Fruit fly (Drosophila melanogaster) whole organism, embryonic: ENCODE results near the gene CG31957.

ENCODE experiments used
- Atf3 ChIP-seq: fragments of 200-800 bp; sonication (Bioruptor generic); optimal IDR thresholded peaks from 3 replicates; lab custom pipeline; 2016; ENCODE audit warnings: missing biosample characterization, missing genetic modification characterization
- B-H1 ChIP-seq: fragments of 200-800 bp; sonication (Bioruptor generic); IDR thresholded peaks from 3 replicates; pipeline ENCODE4 v1.3.6; 2022; ENCODE audit warnings: missing biosample characterization, missing genetic modification characterization
- CG10274 ChIP-seq: fragments of 200-800 bp; sonication (Bioruptor generic); optimal IDR thresholded peaks from 3 replicates; lab custom pipeline; 2017; ENCODE audit warnings: missing biosample characterization, mild to moderate bottlenecking, missing genetic modification characterization
- CG10321 ChIP-seq: fragments of 200-800 bp; sonication (Bioruptor generic); IDR thresholded peaks from 2 replicates; pipeline ENCODE4 v1.3.6; 2022; ENCODE audit warnings: missing biosample characterization, missing genetic modification characterization
- CG10654 ChIP-seq: fragments of 200-800 bp; sonication (Bioruptor generic); optimal IDR thresholded peaks from 2 replicates; lab custom pipeline; 2016; ENCODE audit warnings: missing biosample characterization, missing genetic modification characterization
- CG12155 ChIP-seq: fragments of 200-800 bp; sonication (Bioruptor generic); optimal IDR thresholded peaks from 3 replicates; lab custom pipeline; 2016; ENCODE audit warnings: missing biosample characterization, missing genetic modification characterization
- CG12236 ChIP-seq: fragments of 200-800 bp; sonication (Bioruptor generic); optimal IDR thresholded peaks from 2 replicates; lab custom pipeline; 2016; ENCODE audit warnings: missing biosample characterization, missing genetic modification characterization
- CG14710 ChIP-seq: fragments of 200-800 bp; sonication (Bioruptor generic); optimal IDR thresholded peaks from 3 replicates; lab custom pipeline; 2019; ENCODE audit warnings: missing biosample characterization, mild to moderate bottlenecking, missing genetic modification characterization, moderate library complexity
- CG14860 ChIP-seq: fragments of 200-800 bp; sonication (Bioruptor generic); IDR thresholded peaks from 3 replicates; pipeline ENCODE4 v1.3.6; 2022; ENCODE audit warnings: missing biosample characterization, missing genetic modification characterization; ENCODE audit not compliant: partially characterized antibody
- CG17186 ChIP-seq: fragments of 200-800 bp; sonication (Bioruptor generic); optimal IDR thresholded peaks from 3 replicates; lab custom pipeline; 2017; ENCODE audit warnings: missing biosample characterization, missing genetic modification reagents, missing genetic modification characterization
- CG30403 ChIP-seq: fragments of 200-800 bp; sonication (Bioruptor generic); optimal IDR thresholded peaks from 3 replicates; lab custom pipeline; 2016; ENCODE audit warnings: missing biosample characterization, missing genetic modification characterization
- CG31224 ChIP-seq: fragments of 200-800 bp; sonication (Bioruptor generic); IDR thresholded peaks from 2 replicates; pipeline ENCODE4 v1.3.6; 2022; ENCODE audit warnings: missing biosample characterization, missing genetic modification characterization
- CG3847 ChIP-seq: fragments of 200-800 bp; sonication (Bioruptor generic); IDR thresholded peaks from 2 replicates; pipeline ENCODE4 v1.3.6; 2022; ENCODE audit warnings: missing biosample characterization, missing genetic modification characterization
- CG4328 ChIP-seq: fragments of 200-800 bp; sonication (Bioruptor generic); optimal IDR thresholded peaks from 3 replicates; lab custom pipeline; 2017; ENCODE audit warnings: missing biosample characterization, missing genetic modification reagents, missing genetic modification characterization
- CG7271 ChIP-seq: fragments of 200-800 bp; sonication (Bioruptor generic); optimal IDR thresholded peaks from 2 replicates; lab custom pipeline; 2018; ENCODE audit warnings: missing biosample characterization, mild to moderate bottlenecking, missing genetic modification characterization, moderate library complexity
- CG7357 ChIP-seq: fragments of 200-800 bp; sonication (Bioruptor generic); IDR thresholded peaks from 3 replicates; pipeline ENCODE4 v1.3.6; 2022; ENCODE audit warnings: missing biosample characterization, missing genetic modification characterization
- CG7556 ChIP-seq: fragments of 200-800 bp; sonication (Bioruptor generic); optimal IDR thresholded peaks from 2 replicates; lab custom pipeline; 2017; ENCODE audit warnings: missing biosample characterization, mild to moderate bottlenecking, missing genetic modification characterization
- CG7839 ChIP-seq: fragments of 200-800 bp; sonication (Bioruptor generic); optimal IDR thresholded peaks from 3 replicates; lab custom pipeline; 2018; ENCODE audit warnings: missing biosample characterization, mild to moderate bottlenecking, missing genetic modification characterization, moderate library complexity
- CG8359 ChIP-seq: fragments of 200-800 bp; sonication (Bioruptor generic); optimal IDR thresholded peaks from 2 replicates; lab custom pipeline; 2017; ENCODE audit warnings: missing biosample characterization, mild to moderate bottlenecking, missing genetic modification characterization, borderline replicate concordance
- CG9609 ChIP-seq: fragments of 200-800 bp; sonication (Bioruptor generic); optimal IDR thresholded peaks from 3 replicates; lab custom pipeline; 2016; ENCODE audit warnings: missing biosample characterization, missing genetic modification characterization
- Dad ChIP-seq: fragments of 200-800 bp; sonication (Bioruptor generic); optimal IDR thresholded peaks from 3 replicates; lab custom pipeline; 2016; ENCODE audit warnings: missing biosample characterization, missing genetic modification characterization
- Dek ChIP-seq: fragments of 200-800 bp; sonication (Bioruptor generic); optimal IDR thresholded peaks from 3 replicates; lab custom pipeline; 2019; ENCODE audit warnings: missing biosample characterization, mild to moderate bottlenecking, missing genetic modification characterization, moderate library complexity
- Doc2 ChIP-seq: fragments of 200-800 bp; sonication (Bioruptor generic); IDR thresholded peaks from 2 replicates; pipeline ENCODE4 v1.3.6; 2022; ENCODE audit warnings: missing biosample characterization, missing genetic modification characterization
- Ets65A ChIP-seq: fragments of 200-800 bp; sonication (Bioruptor generic); peaks from one replicate; lab custom pipeline; 2016; ENCODE audit warnings: missing biosample characterization, missing genetic modification characterization
- Fer3 ChIP-seq: fragments of 200-800 bp; sonication (Bioruptor generic); optimal IDR thresholded peaks from 2 replicates; lab custom pipeline; 2018; ENCODE audit warnings: missing biosample characterization, mild to moderate bottlenecking, missing genetic modification characterization, moderate library complexity
- H2.0 ChIP-seq: fragments of 200-800 bp; sonication (Bioruptor generic); IDR thresholded peaks from 2 replicates; pipeline ENCODE4 v1.3.6; 2022; ENCODE audit warnings: missing biosample characterization, missing genetic modification characterization
- Hsf ChIP-seq: fragments of 200-800 bp; sonication (Bioruptor generic); optimal IDR thresholded peaks from 3 replicates; lab custom pipeline; 2016; ENCODE audit warnings: missing biosample characterization, missing genetic modification characterization
- NC2β ChIP-seq: fragments of 200-800 bp; sonication (Bioruptor generic); optimal IDR thresholded peaks from 2 replicates; lab custom pipeline; 2016; ENCODE audit warnings: missing biosample characterization, missing genetic modification characterization
- Sin3A ChIP-seq: fragments of >200 bp; optimal IDR thresholded peaks from 2 replicates; lab custom pipeline; 2018
- Sry-δ ChIP-seq: fragments of 200-800 bp; sonication (Bioruptor generic); optimal IDR thresholded peaks from 2 replicates; lab custom pipeline; 2016; ENCODE audit warnings: missing biosample characterization, missing genetic modification characterization
- Stat92E ChIP-seq, 3 experiments: fragments of >200 bp in 2 of 3; fragments of 200-800 bp in 1 of 3; sonication (Bioruptor generic) in 1 of 3; optimal IDR thresholded peaks; 2 replicates each; lab custom pipeline; 2017 to 2019; ENCODE audit warnings: missing biosample characterization in 3 of 3, missing genetic modification characterization in 3 of 3, mild to moderate bottlenecking in 1 of 3, moderate library complexity in 1 of 3
- ac ChIP-seq: fragments of 200-800 bp; sonication (Bioruptor generic); optimal IDR thresholded peaks from 3 replicates; lab custom pipeline; 2017; ENCODE audit warnings: missing biosample characterization, mild to moderate bottlenecking, missing genetic modification characterization
- bcd ChIP-seq: fragments of 200-800 bp; sonication (Bioruptor generic); optimal IDR thresholded peaks from 2 replicates; lab custom pipeline; 2017; ENCODE audit warnings: missing biosample characterization, mild to moderate bottlenecking, missing genetic modification characterization
- btn ChIP-seq: fragments of 200-800 bp; sonication (Bioruptor generic); optimal IDR thresholded peaks from 2 replicates; lab custom pipeline; 2016; ENCODE audit warnings: missing biosample characterization, missing genetic modification characterization
- cwo ChIP-seq: fragments of 200-800 bp; sonication (Bioruptor generic); optimal IDR thresholded peaks from 3 replicates; lab custom pipeline; 2017; ENCODE audit warnings: missing biosample characterization, missing genetic modification characterization, mild to moderate bottlenecking, moderate library complexity, missing genetic modification reagents
- da ChIP-seq: fragments of 200-800 bp; sonication (Bioruptor generic); optimal IDR thresholded peaks from 2 replicates; lab custom pipeline; 2016; ENCODE audit warnings: missing biosample characterization, missing genetic modification characterization
- eve ChIP-seq, 2 experiments: fragments of >200 bp; optimal IDR thresholded peaks; 2 replicates each; lab custom pipeline; 2017; ENCODE audit warnings: missing biosample characterization in 2 of 2, missing genetic modification characterization in 2 of 2
- ftz-f1 ChIP-seq: fragments of 200-800 bp; sonication (Bioruptor generic); optimal IDR thresholded peaks from 2 replicates; lab custom pipeline; 2016; ENCODE audit warnings: missing biosample characterization, missing genetic modification characterization
- gem ChIP-seq: fragments of 200-800 bp; sonication (Bioruptor generic); optimal IDR thresholded peaks from 2 replicates; lab custom pipeline; 2019; ENCODE audit warnings: missing biosample characterization, mild to moderate bottlenecking, missing genetic modification characterization, moderate library complexity
- grau ChIP-seq: fragments of 200-800 bp; optimal IDR thresholded peaks from 3 replicates; lab custom pipeline; 2019; ENCODE audit warnings: missing biosample characterization, mild to moderate bottlenecking, missing genetic modification characterization, moderate library complexity
- grn ChIP-seq: fragments of 200-800 bp; sonication (Bioruptor generic); optimal IDR thresholded peaks from 3 replicates; lab custom pipeline; 2017; ENCODE audit warnings: missing biosample characterization, missing genetic modification characterization
- ham ChIP-seq: fragments of 200-800 bp; sonication (Bioruptor generic); IDR thresholded peaks from 2 replicates; pipeline ENCODE4 v1.3.6; 2022; ENCODE audit warnings: missing biosample characterization, missing genetic modification characterization
- jigr1 ChIP-seq: fragments of 200-800 bp; sonication (Bioruptor generic); IDR thresholded peaks from 3 replicates; pipeline ENCODE4 v1.3.6; 2022; ENCODE audit warnings: missing biosample characterization, missing genetic modification characterization
- jumu ChIP-seq: fragments of 200-800 bp; sonication (Bioruptor generic); optimal IDR thresholded peaks from 3 replicates; lab custom pipeline; 2016; ENCODE audit warnings: missing biosample characterization, missing genetic modification characterization
- p53 ChIP-seq: fragments of 200-800 bp; sonication (Bioruptor generic); optimal IDR thresholded peaks from 2 replicates; lab custom pipeline; 2016; ENCODE audit warnings: missing biosample characterization, missing genetic modification characterization
- repo ChIP-seq: fragments of 200-800 bp; sonication (Bioruptor generic); optimal IDR thresholded peaks from 2 replicates; lab custom pipeline; 2016; ENCODE audit warnings: missing biosample characterization, missing genetic modification characterization
- sc ChIP-seq, 3 experiments: fragments of >200 bp in 2 of 3; fragments of 200-800 bp in 1 of 3; sonication (Bioruptor generic) in 1 of 3; optimal IDR thresholded peaks; 2 replicates in 2 of 3; 3 replicates in 1 of 3; lab custom pipeline; 2017; ENCODE audit warnings: mild to moderate bottlenecking in 1 of 3, missing biosample characterization in 1 of 3, missing genetic modification characterization in 1 of 3, missing genetic modification reagents in 1 of 3
- toy ChIP-seq: fragments of 200-800 bp; sonication (Bioruptor generic); IDR thresholded peaks from 2 replicates; pipeline ENCODE4 v1.3.6; 2022; ENCODE audit warnings: missing biosample characterization, missing genetic modification characterization
- tup ChIP-seq: fragments of 200-800 bp; sonication (Bioruptor generic); optimal IDR thresholded peaks from 2 replicates; lab custom pipeline; 2016; ENCODE audit warnings: missing biosample characterization, mild to moderate bottlenecking, missing genetic modification characterization, moderate library complexity
- vnd ChIP-seq: fragments of 200-800 bp; sonication (Bioruptor generic); IDR thresholded peaks from 3 replicates; pipeline ENCODE4 v1.3.6; 2022; ENCODE audit warnings: missing biosample characterization, missing genetic modification characterization; ENCODE audit not compliant: partially characterized antibody
- wek ChIP-seq: fragments of 200-800 bp; sonication (Bioruptor generic); optimal IDR thresholded peaks from 3 replicates; lab custom pipeline; 2018; ENCODE audit warnings: missing biosample characterization, mild to moderate bottlenecking, missing genetic modification characterization, moderate library complexity
- zfh2 ChIP-seq: fragments of 200-800 bp; sonication (Bioruptor generic); optimal IDR thresholded peaks from 2 replicates; lab custom pipeline; 2016; ENCODE audit warnings: missing biosample characterization, missing genetic modification characterization

CG31957 gene

dm6 chr2L:3872283-3872682 lies at the start of gene CG31957 (continued):
- no peak for TF ChIP-seq ac
- TF ChIP-seq gem (tag; lab: Kevin White, UChicago) = no peak
- TF ChIP-seq grn (GFP tag; lab: Kevin White, UChicago) = no peak
- no peak for TF ChIP-seq sc (optimal IDR thresholded peaks at IDR 0.05; lab: Kevin White, UChicago)
- no peak for TF ChIP-seq sc (GFP tag; optimal IDR thresholded peaks at IDR 0.05; lab: Kevin White, UChicago)
- peak; percentile 87 for TF ChIP-seq zfh2 (GFP tag; lab: Kevin White, UChicago)
- peak; percentile 62 for TF ChIP-seq Hsf (GFP tag; lab: Kevin White, UChicago)
- TF ChIP-seq CG7839 (tag; lab: Kevin White, UChicago) = no peak
- no peak for TF ChIP-seq CG8359 (GFP tag; lab: Kevin White, UChicago)
- TF ChIP-seq CG7357 (GFP tag; lab: Robert Waterston, UW) = no peak
- peak; percentile 91 for TF ChIP-seq Ets65A (GFP tag; lab: Kevin White, UChicago)
- TF ChIP-seq Sin3A (lab: Kevin White, UChicago) = peak; percentile 86
- TF ChIP-seq p53 (GFP tag; lab: Kevin White, UChicago) = peak; percentile 59
- TF ChIP-seq CG7271 (tag; lab: Kevin White, UChicago) = no peak
- peak; percentile 41 for TF ChIP-seq Dad
- TF ChIP-seq Stat92E (GFP tag; optimal IDR thresholded peaks at IDR 0.05; lab: Kevin White, UChicago) = no peak
- TF ChIP-seq vnd (GFP tag; lab: Robert Waterston, UW) = peak; percentile 82
- no peak for TF ChIP-seq CG7556 (GFP tag; lab: Kevin White, UChicago)
- peak; percentile 86 for TF ChIP-seq CG3847
- TF ChIP-seq eve (GFP tag; optimal IDR thresholded peaks at IDR 0.05; lab: Kevin White, UChicago) = no peak
- TF ChIP-seq NC2β = peak; percentile 57
- TF ChIP-seq grau (tag; lab: Kevin White, UChicago) = peak; percentile 23
- TF ChIP-seq H2.0 (GFP tag; lab: Robert Waterston, UW) = peak; percentile 66
- peak; percentile 22 for TF ChIP-seq bcd (GFP tag; lab: Kevin White, UChicago)
- no peak for TF ChIP-seq CG12236 (GFP tag; lab: Kevin White, UChicago)
- no peak for TF ChIP-seq ham (GFP tag; lab: Robert Waterston, UW)
- TF ChIP-seq jigr1 (GFP tag; lab: Robert Waterston, UW) = no peak
- TF ChIP-seq CG31224 = no peak
- peak; percentile 33 for TF ChIP-seq Atf3 (GFP tag; lab: Kevin White, UChicago)
- peak; percentile 97 for TF ChIP-seq Sry-δ (GFP tag; lab: Kevin White, UChicago)
- peak; percentile 31 for TF ChIP-seq CG14710 (tag; lab: Kevin White, UChicago)
- no peak for TF ChIP-seq wek
- TF ChIP-seq CG14860 (GFP tag; lab: Robert Waterston, UW) = peak; percentile 78
- no peak for TF ChIP-seq B-H1 (GFP tag; lab: Robert Waterston, UW)
- no peak for TF ChIP-seq Fer3
- 0 out of 2 replicates have a peak, but pooled peaks have one; percentile 7 for TF ChIP-seq CG10321 (GFP tag; lab: Robert Waterston, UW)
- TF ChIP-seq tup (GFP tag; lab: Kevin White, UChicago) = no peak
- TF ChIP-seq CG17186 (GFP tag; lab: Kevin White, UChicago) = peak; percentile 20
- TF ChIP-seq ftz-f1 = no peak
- peak; percentile 17 for TF ChIP-seq repo (GFP tag; lab: Kevin White, UChicago)
- peak; percentile 12 for TF ChIP-seq Dek (tag; lab: Kevin White, UChicago)
- peak; percentile 69 for TF ChIP-seq CG30403 (GFP tag; lab: Kevin White, UChicago)
- TF ChIP-seq da (GFP tag; lab: Kevin White, UChicago) = no peak
- no peak for TF ChIP-seq toy (GFP tag; lab: Robert Waterston, UW)
- peak; percentile 82 for TF ChIP-seq CG9609
- no peak for TF ChIP-seq btn (GFP tag; lab: Kevin White, UChicago)
- no peak for TF ChIP-seq CG4328 (GFP tag; lab: Kevin White, UChicago)
- TF ChIP-seq Doc2 = no peak
- TF ChIP-seq jumu (GFP tag; lab: Kevin White, UChicago) = peak; percentile 85
- TF ChIP-seq CG10274 (GFP tag; lab: Kevin White, UChicago) = no peak
- TF ChIP-seq cwo = no peak
- no peak for TF ChIP-seq CG10654
- peak; percentile 40 for TF ChIP-seq CG12155
